Worm (Caenorhabditis elegans) whole organism, young adult: ENCODE measurements around the gene srr-8.

Experiments used
- B0019.2 ChIP-seq: fragments of 200-800 bp; sonication (Bioruptor generic); conservative IDR thresholded peaks from 2 replicates; pipeline ENCODE4 v1.3.6; 2022; ENCODE audit warnings: missing genetic modification reagents, missing genetic modification characterization, missing compliant biosample characterization
- B0336.3 ChIP-seq: fragments of 200-800 bp; sonication (Bioruptor generic); IDR thresholded peaks from 2 replicates; pipeline ENCODE4 v1.3.6; 2022; ENCODE audit warnings: missing genetic modification characterization, missing compliant biosample characterization
- C06A6.2 ChIP-seq: fragments of 200-800 bp; sonication (Bioruptor generic); conservative IDR thresholded peaks from 2 replicates; pipeline ENCODE4 v1.3.6; 2022; ENCODE audit warnings: missing genetic modification characterization, missing compliant biosample characterization
- F23B12.7 ChIP-seq: sonication (generic microtip); optimal IDR thresholded peaks from 2 replicates; lab custom pipeline; 2017; ENCODE audit warnings: missing genetic modification characterization, mild to moderate bottlenecking, missing compliant biosample characterization, antibody characterized with exemption, moderate library complexity; ENCODE audit not compliant: insufficient read depth
- F55B11.4 ChIP-seq: sonication (generic microtip); optimal IDR thresholded peaks from 2 replicates; lab custom pipeline; 2016; ENCODE audit warnings: missing compliant biosample characterization, missing genetic modification characterization, borderline replicate concordance; ENCODE audit not compliant: insufficient read depth
- K11D2.4 ChIP-seq: fragments of 200-800 bp; sonication (Bioruptor generic); IDR thresholded peaks from 2 replicates; pipeline ENCODE4 v1.3.6; 2022; ENCODE audit warnings: missing genetic modification reagents, missing genetic modification characterization, missing compliant biosample characterization
- K12H6.12 ChIP-seq: fragments of 200-800 bp; sonication (Bioruptor generic); optimal IDR thresholded peaks from 2 replicates; lab custom pipeline; 2018; ENCODE audit warnings: mild to moderate bottlenecking, missing genetic modification characterization, missing compliant biosample characterization
- T07F8.4 ChIP-seq: sonication (generic microtip); optimal IDR thresholded peaks from 2 replicates; lab custom pipeline; 2016; ENCODE audit warnings: mild to moderate bottlenecking, missing genetic modification characterization, moderate library complexity, missing compliant biosample characterization
- T26A5.8 ChIP-seq: sonication (generic microtip); optimal IDR thresholded peaks from 2 replicates; lab custom pipeline; 2016; ENCODE audit warnings: missing genetic modification characterization, missing compliant biosample characterization
- Y79H2A.3 ChIP-seq: fragments of 200-800 bp; sonication (Bioruptor generic); conservative IDR thresholded peaks from 2 replicates; pipeline ENCODE4 v1.3.6; 2022; ENCODE audit warnings: missing genetic modification reagents, missing genetic modification characterization, missing compliant biosample characterization
- akir-1 ChIP-seq: fragments of 200-800 bp; sonication (Bioruptor generic); optimal IDR thresholded peaks from 2 replicates; lab custom pipeline; 2018; ENCODE audit warnings: mild to moderate bottlenecking, missing genetic modification characterization, moderate library complexity, missing compliant biosample characterization
- ama-1 ChIP-seq, 3 experiments: fragments of 150-350 bp in 1 of 3; sonication (generic microtip) in 2 of 3; optimal IDR thresholded peaks; 2 replicates each; lab custom pipeline; 2014 to 2018; ENCODE audit warnings: missing biosample characterization in 2 of 3, missing genetic modification characterization in 2 of 3, missing genetic modification reagents in 2 of 3
- aptf-3 ChIP-seq: fragments of 200-800 bp; sonication (Bioruptor generic); IDR thresholded peaks from 2 replicates; pipeline ENCODE4 v1.3.6; 2022; ENCODE audit warnings: missing genetic modification characterization, missing compliant biosample characterization
- atf-7 ChIP-seq: sonication (generic microtip); optimal IDR thresholded peaks from 2 replicates; lab custom pipeline; 2017; ENCODE audit warnings: mild to moderate bottlenecking, missing genetic modification characterization, missing compliant biosample characterization
- attf-6 ChIP-seq: fragments of 200-800 bp; sonication (Bioruptor generic); IDR thresholded peaks from 2 replicates; pipeline ENCODE4 v1.3.6; 2022; ENCODE audit warnings: missing genetic modification reagents, missing genetic modification characterization, missing compliant biosample characterization
- ccch-3 ChIP-seq: fragments of 200-800 bp; sonication (Bioruptor generic); optimal IDR thresholded peaks from 2 replicates; lab custom pipeline; 2018; ENCODE audit warnings: mild to moderate bottlenecking, missing genetic modification characterization, missing compliant biosample characterization
- cebp-1 ChIP-seq, 2 experiments: fragments of 200-800 bp in 1 of 2; sonication (Bioruptor generic) in 1 of 2; sonication (generic microtip) in 1 of 2; IDR thresholded peaks in 1 of 2; optimal IDR thresholded peaks in 1 of 2; 2 replicates each; pipeline versions ENCODE4 v1.3.6 to Lab custom; 2017 to 2022; ENCODE audit warnings: missing compliant biosample characterization in 2 of 2, missing genetic modification characterization in 2 of 2, mild to moderate bottlenecking in 1 of 2, missing genetic modification reagents in 1 of 2, moderate library complexity in 1 of 2
- ceh-100 ChIP-seq: fragments of 200-800 bp; sonication (Bioruptor generic); IDR thresholded peaks from 2 replicates; pipeline ENCODE4 v1.3.6; 2022; ENCODE audit warnings: missing genetic modification reagents, missing genetic modification characterization, missing compliant biosample characterization
- ceh-79 ChIP-seq: sonication (generic microtip); optimal IDR thresholded peaks from 2 replicates; lab custom pipeline; 2017; ENCODE audit warnings: mild to moderate bottlenecking, missing genetic modification characterization, missing compliant biosample characterization
- dox-1 ChIP-seq: fragments of 200-800 bp; sonication (Bioruptor generic); IDR thresholded peaks from 2 replicates; pipeline ENCODE4 v1.3.6; 2022; ENCODE audit warnings: missing genetic modification reagents, missing genetic modification characterization, missing compliant biosample characterization
- dpff-1 ChIP-seq: sonication (generic microtip); optimal IDR thresholded peaks from 2 replicates; lab custom pipeline; 2017; ENCODE audit warnings: mild to moderate bottlenecking, missing genetic modification characterization, missing compliant biosample characterization
- efl-1 ChIP-seq: fragments of 150-350 bp; optimal IDR thresholded peaks from 2 replicates; lab custom pipeline; 2014; ENCODE audit warnings: missing biosample characterization, missing genetic modification reagents, missing genetic modification characterization
- egl-18 ChIP-seq: fragments of 200-800 bp; sonication (Bioruptor generic); IDR thresholded peaks from 2 replicates; pipeline ENCODE4 v1.3.6; 2022; ENCODE audit warnings: missing genetic modification reagents, missing genetic modification characterization, missing compliant biosample characterization
- egl-44 ChIP-seq: fragments of 200-800 bp; sonication (Bioruptor generic); IDR thresholded peaks from 2 replicates; pipeline ENCODE4 v1.3.6; 2022; ENCODE audit warnings: missing genetic modification reagents, missing genetic modification characterization, missing compliant biosample characterization
- egrh-3 ChIP-seq: fragments of 200-800 bp; sonication (Bioruptor generic); IDR thresholded peaks from 2 replicates; pipeline ENCODE4 v1.3.6; 2022; ENCODE audit warnings: missing genetic modification reagents, missing genetic modification characterization, missing compliant biosample characterization
- ets-4 ChIP-seq: fragments of 200-800 bp; sonication (Bioruptor generic); optimal IDR thresholded peaks from 2 replicates; lab custom pipeline; 2018; ENCODE audit warnings: mild to moderate bottlenecking, missing genetic modification characterization, missing compliant biosample characterization
- gei-17 ChIP-seq: fragments of 200-800 bp; sonication (Bioruptor generic); optimal IDR thresholded peaks from 2 replicates; lab custom pipeline; 2018; ENCODE audit warnings: mild to moderate bottlenecking, missing genetic modification characterization, missing compliant biosample characterization
- him-1 ChIP-seq: sonication (generic microtip); optimal IDR thresholded peaks from 2 replicates; lab custom pipeline; 2016; ENCODE audit warnings: missing genotype, missing genetic modification reagents, missing genetic modification characterization, missing compliant biosample characterization
- hlh-26 ChIP-seq: fragments of 200-800 bp; sonication (Bioruptor generic); conservative IDR thresholded peaks from 2 replicates; pipeline ENCODE4 v1.3.6; 2022; ENCODE audit warnings: missing genetic modification reagents, missing genetic modification characterization, missing compliant biosample characterization
- hmg-1.2 ChIP-seq: fragments of 200-800 bp; sonication (Bioruptor generic); IDR thresholded peaks from 2 replicates; pipeline ENCODE4 v1.3.6; 2022; ENCODE audit warnings: missing genetic modification reagents, missing genetic modification characterization, missing compliant biosample characterization
- let-526 ChIP-seq: fragments of 200-800 bp; sonication (Bioruptor generic); IDR thresholded peaks from 2 replicates; pipeline ENCODE4 v1.3.6; 2022; ENCODE audit warnings: missing genetic modification reagents, missing genetic modification characterization, missing compliant biosample characterization
- lin-40 ChIP-seq: sonication (generic microtip); optimal IDR thresholded peaks from 2 replicates; lab custom pipeline; 2016; ENCODE audit warnings: missing genetic modification characterization, mild to moderate bottlenecking, missing compliant biosample characterization, missing genotype, missing genetic modification reagents
- lir-1 ChIP-seq: fragments of 200-800 bp; sonication (Bioruptor generic); conservative IDR thresholded peaks from 2 replicates; pipeline ENCODE4 v1.3.6; 2022; ENCODE audit warnings: missing genetic modification reagents, missing genetic modification characterization, missing compliant biosample characterization
- mcd-1 ChIP-seq: fragments of 200-800 bp; sonication (Bioruptor generic); IDR thresholded peaks from 2 replicates; pipeline ENCODE4 v1.3.6; 2022; ENCODE audit warnings: missing genetic modification reagents, missing genetic modification characterization, missing compliant biosample characterization
- mel-28 ChIP-seq: sonication (generic microtip); optimal IDR thresholded peaks from 2 replicates; lab custom pipeline; 2016; ENCODE audit warnings: borderline replicate concordance, mild to moderate bottlenecking, missing genetic modification characterization, missing compliant biosample characterization
- nhr-80 ChIP-seq: sonication (generic microtip); optimal IDR thresholded peaks from 2 replicates; lab custom pipeline; 2016; ENCODE audit warnings: missing genetic modification characterization, missing compliant biosample characterization
- snpc-1.1 ChIP-seq: sonication (generic microtip); optimal IDR thresholded peaks from 2 replicates; lab custom pipeline; 2017; ENCODE audit warnings: missing genetic modification characterization, mild to moderate bottlenecking, missing compliant biosample characterization, antibody characterized with exemption, moderate library complexity, missing genotype, missing genetic modification reagents; ENCODE audit not compliant: insufficient read depth
- snpc-4 ChIP-seq, 5 experiments: fragments of 150-350 bp in 1 of 5; sonication (generic microtip) in 4 of 5; optimal IDR thresholded peaks; 2 replicates each; lab custom pipeline; 2014 to 2018; ENCODE audit warnings: missing genetic modification characterization in 5 of 5, missing biosample characterization in 3 of 5, antibody characterized with exemption in 2 of 5, mild to moderate bottlenecking in 2 of 5, missing compliant biosample characterization in 2 of 5, missing genotype in 2 of 5, moderate library complexity in 2 of 5, missing genetic modification reagents in 1 of 5
- somi-1 ChIP-seq: fragments of 200-800 bp; sonication (Bioruptor generic); optimal IDR thresholded peaks from 2 replicates; lab custom pipeline; 2018; ENCODE audit warnings: mild to moderate bottlenecking, missing genetic modification characterization, missing compliant biosample characterization
- unc-130 ChIP-seq: sonication (generic microtip); optimal IDR thresholded peaks from 2 replicates; lab custom pipeline; 2016; ENCODE audit warnings: missing genetic modification reagents, missing genetic modification characterization, missing compliant biosample characterization
- zfh-2 ChIP-seq: fragments of 200-800 bp; sonication (Bioruptor generic); conservative IDR thresholded peaks from 2 replicates; pipeline ENCODE4 v1.3.6; 2022; ENCODE audit warnings: missing genetic modification reagents, missing genetic modification characterization, missing compliant biosample characterization
- ztf-3 ChIP-seq: fragments of 200-800 bp; sonication (Bioruptor generic); optimal IDR thresholded peaks from 2 replicates; lab custom pipeline; 2018; ENCODE audit warnings: mild to moderate bottlenecking, missing genetic modification characterization, missing compliant biosample characterization

srr-8 gene

DNA sequence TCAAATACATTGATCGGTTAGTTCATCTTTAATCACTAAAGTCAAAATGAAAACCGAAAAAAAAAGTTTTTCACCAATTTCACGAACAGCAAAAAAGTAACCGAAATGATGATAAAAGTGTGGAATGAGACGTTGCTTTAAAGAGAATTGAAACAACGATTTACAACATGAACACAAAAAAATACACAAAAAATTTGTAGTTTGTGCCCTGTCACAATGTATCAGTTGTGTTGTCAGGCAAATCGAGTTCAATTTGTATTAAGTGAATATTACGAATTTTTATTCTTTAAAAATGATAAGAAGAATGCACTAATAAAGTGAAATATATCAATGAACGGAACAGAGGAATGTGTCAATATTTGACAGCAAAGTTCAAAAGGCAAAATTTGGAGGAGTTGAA, 30.3 kb downstream of the srr-8 start (continued):
- TF ChIP-seq ztf-3 (GFP tag; lab: Kevin White, UChicago) = no peak
- TF ChIP-seq K11D2.4 (GFP tag; lab: Robert Waterston, UW) = no peak
- no peak for TF ChIP-seq akir-1 (GFP tag; lab: Kevin White, UChicago)
- no peak for TF ChIP-seq aptf-3 (GFP tag; lab: Robert Waterston, UW)
- no peak for TF ChIP-seq zfh-2 (GFP tag; lab: Robert Waterston, UW)
- no peak for TF ChIP-seq mcd-1 (GFP tag; lab: Robert Waterston, UW)
- no peak for TF ChIP-seq unc-130 (GFP tag; lab: Kevin White, UChicago)

DNA sequence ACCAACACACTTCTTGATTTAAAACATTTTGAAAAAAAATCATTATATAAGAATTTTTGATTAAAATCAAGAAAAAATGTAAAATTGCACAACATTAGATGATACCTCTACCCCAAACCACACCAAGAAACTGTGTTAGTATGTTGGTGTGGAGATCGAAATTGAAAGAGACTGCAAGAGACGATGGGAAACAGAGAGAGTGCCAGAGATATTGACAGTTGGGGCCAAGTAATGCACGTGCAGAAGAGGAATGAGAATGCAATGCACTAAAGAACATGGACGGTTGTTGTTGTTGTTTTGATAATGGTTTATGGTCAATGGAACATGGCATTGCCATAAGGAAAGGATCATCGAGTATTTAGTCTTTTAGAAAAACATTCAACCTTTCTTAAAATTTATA, 30.7 kb downstream of the srr-8 start:
- TF ChIP-seq snpc-4 (GFP tag; optimal IDR thresholded peaks at IDR 0.05; lab: Kevin White, UChicago) = no peak
- no peak for TF ChIP-seq snpc-4 (tag; optimal IDR thresholded peaks at IDR 0.05; lab: Kevin White, UChicago)
- TF ChIP-seq somi-1 (GFP tag; lab: Kevin White, UChicago) = peak; percentile 17
- peak; percentile 35 for TF ChIP-seq nhr-80 (tag; lab: Kevin White, UChicago)
- TF ChIP-seq hmg-1.2 (GFP tag; lab: Robert Waterston, UW) = peak; percentile 63; the same call in 1 of the 2 replicates
- TF ChIP-seq ccch-3 (GFP tag; lab: Kevin White, UChicago) = no peak
- TF ChIP-seq let-526 (GFP tag; lab: Robert Waterston, UW) = 0 out of 2 replicates have a peak, but pooled peaks have one; percentile 55
- no peak for TF ChIP-seq B0019.2 (GFP tag; lab: Robert Waterston, UW)
- TF ChIP-seq gei-17 (GFP tag; lab: Kevin White, UChicago) = no peak
- TF ChIP-seq cebp-1 (GFP tag; IDR thresholded peaks at IDR 0.05; lab: Robert Waterston, UW) = no peak
- TF ChIP-seq cebp-1 (tag; optimal IDR thresholded peaks at IDR 0.05; lab: Kevin White, UChicago) = peak; percentile 34
- TF ChIP-seq, all 124 proteins: peak for 5

DNA sequence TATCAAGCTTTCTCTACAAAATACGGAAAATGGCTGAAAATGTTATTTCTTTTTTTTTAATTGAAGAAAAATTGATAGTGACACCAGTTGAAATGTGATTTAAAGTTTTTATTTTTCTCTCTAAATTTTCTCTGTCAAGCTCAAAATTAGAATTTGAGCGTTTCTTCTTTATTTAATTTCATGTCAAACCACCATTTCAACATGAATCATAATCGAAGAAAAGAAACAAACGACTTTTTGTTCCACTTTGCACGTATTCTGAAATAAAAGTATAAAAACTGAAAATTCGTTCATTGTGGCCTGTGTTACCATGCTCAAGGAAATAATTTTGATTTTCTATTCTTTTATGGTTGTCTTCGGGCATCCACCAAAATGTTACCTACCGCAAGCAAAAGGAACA, 31.6 kb downstream of the srr-8 start, which contains the start of gene K11D12.13:
Gene K11D12.13 (plus strand): TSS at position 301 of the 400 bp plus-strand sequence.
- TF ChIP-seq F23B12.7 (no peak), K12H6.12 (tag; lab: Kevin White, UChicago) (no peak), T26A5.8 (tag; lab: Kevin White, UChicago) (no peak), mel-28 (tag; lab: Kevin White, UChicago) (no peak), atf-7 (tag; lab: Kevin White, UChicago) (no peak), ceh-100 (GFP tag; lab: Robert Waterston, UW) (no peak), Y79H2A.3 (no peak), B0019.2 (GFP tag; lab: Robert Waterston, UW) (no peak), ets-4 (GFP tag; lab: Kevin White, UChicago) (no peak), dpff-1 (tag; lab: Kevin White, UChicago) (no peak), egl-44 (GFP tag; lab: Robert Waterston, UW) (no peak), F55B11.4 (tag; lab: Kevin White, UChicago) (no peak), egl-18 (GFP tag; lab: Robert Waterston, UW) (no peak), dox-1 (GFP tag; lab: Robert Waterston, UW) (no peak), lin-40 (tag; lab: Kevin White, UChicago) (no peak), hlh-26 (GFP tag; lab: Robert Waterston, UW) (no peak), him-1 (no peak)

DNA sequence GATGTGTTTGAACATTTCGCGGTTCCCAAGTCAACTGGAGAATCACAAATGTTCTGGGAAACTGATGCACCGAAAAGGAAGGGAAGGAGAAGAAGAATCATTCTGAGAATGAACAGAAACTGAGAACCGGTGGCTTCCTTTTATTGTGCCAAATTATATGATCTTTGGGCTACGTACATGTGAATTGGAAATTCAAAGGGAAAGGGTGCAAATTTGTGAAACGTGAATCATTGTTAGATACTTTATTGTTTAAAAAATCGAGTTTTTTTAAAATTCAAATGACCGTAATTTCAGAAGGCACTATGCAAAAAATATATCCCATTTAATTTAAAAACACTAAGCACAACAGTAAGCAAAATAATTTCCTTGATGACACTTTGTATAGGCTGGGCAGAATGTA, 33.6 kb downstream of the srr-8 start, which contains the start of gene K11D12.6:
Gene K11D12.6 (minus strand): TSS at position 101 of the 400 bp plus-strand sequence.
- no peak for TF ChIP-seq B0336.3 (GFP tag; lab: Robert Waterston, UW)
- no peak for TF ChIP-seq ama-1 (optimal IDR thresholded peaks at IDR 0.05; lab: Kevin White, UChicago)
- no peak for TF ChIP-seq ama-1 (GFP tag; optimal IDR thresholded peaks at IDR 0.05; lab: Kevin White, UChicago)
- no peak for TF ChIP-seq lir-1 (GFP tag; lab: Robert Waterston, UW)
- TF ChIP-seq dpff-1 (tag; lab: Kevin White, UChicago) = no peak
- TF ChIP-seq T07F8.4 (tag; lab: Kevin White, UChicago) = no peak
- TF ChIP-seq egrh-3 (GFP tag; lab: Robert Waterston, UW) = no peak
- TF ChIP-seq efl-1 (GFP tag; lab: Kevin White, UChicago) = no peak
- TF ChIP-seq somi-1 (GFP tag; lab: Kevin White, UChicago) = no peak
- no peak for TF ChIP-seq F55B11.4 (tag; lab: Kevin White, UChicago)
- no peak for TF ChIP-seq C06A6.2 (GFP tag; lab: Robert Waterston, UW)
- TF ChIP-seq snpc-1.1 (tag; lab: Kevin White, UChicago) = no peak
- no peak for TF ChIP-seq ceh-79 (tag; lab: Kevin White, UChicago)
- TF ChIP-seq attf-6 (GFP tag; lab: Robert Waterston, UW) = no peak
